Fruit fly (Drosophila melanogaster) Kc167 (cell line): ENCODE measurements around the gene CG1529.

Experiments
- Myc ChIP-seq: fragments of >200 bp; optimal IDR thresholded peaks from 2 replicates; lab custom pipeline; 2017; ENCODE audit warnings: missing external identifiers
- Sin3A ChIP-seq: fragments of >200 bp; optimal IDR thresholded peaks from 2 replicates; lab custom pipeline; 2018; ENCODE audit warnings: missing external identifiers
- h ChIP-seq: fragments of >200 bp; optimal IDR thresholded peaks from 3 replicates; lab custom pipeline; 2018; ENCODE audit warnings: missing external identifiers
- insv ChIP-seq: fragments of >200 bp; optimal IDR thresholded peaks from 3 replicates; lab custom pipeline; 2018; ENCODE audit warnings: missing external identifiers
- psq ChIP-seq: fragments of >200 bp; optimal IDR thresholded peaks from 2 replicates; lab custom pipeline; 2017; ENCODE audit warnings: missing external identifiers
- ttk ChIP-seq: sonication (Bioruptor generic); optimal IDR thresholded peaks from 2 replicates; lab custom pipeline; 2017; ENCODE audit warnings: missing external identifiers

dm6 chrX:21058437-21058836, 26.7 kb upstream of the CG1529 start:
- TF ChIP-seq Myc (lab: Kevin White, UChicago) (no peak), psq (no peak), Sin3A (lab: Kevin White, UChicago) (no peak), h (lab: Kevin White, UChicago) (no peak), ttk (no peak), insv (lab: Kevin White, UChicago) (no peak)
